Fruit fly (Drosophila melanogaster): Measurements from ENCODE around the gene timeout.

Gene timeout

dm6 chr3R:13068022-13068421 is 20.4 kb upstream of the timeout start:
- TF ChIP-seq CG17801 (GFP tag; optimal IDR thresholded peaks at IDR 0.05; ENCODE audit: partially characterized antibody) = no peak

- TF ChIP-seq CG17801 (GFP tag; optimal IDR thresholded peaks at IDR 0.05; ENCODE audit: partially characterized antibody) = no peak
Measured at dm6 chr3R:13070011-13070619, 18.3 kb upstream of the timeout start.

- no peak for TF ChIP-seq CG17801 (GFP tag; optimal IDR thresholded peaks at IDR 0.05; ENCODE audit: partially characterized antibody)
Measured at dm6 chr3R:13072052-13072451, 16.4 kb upstream of the timeout start.

DNA sequence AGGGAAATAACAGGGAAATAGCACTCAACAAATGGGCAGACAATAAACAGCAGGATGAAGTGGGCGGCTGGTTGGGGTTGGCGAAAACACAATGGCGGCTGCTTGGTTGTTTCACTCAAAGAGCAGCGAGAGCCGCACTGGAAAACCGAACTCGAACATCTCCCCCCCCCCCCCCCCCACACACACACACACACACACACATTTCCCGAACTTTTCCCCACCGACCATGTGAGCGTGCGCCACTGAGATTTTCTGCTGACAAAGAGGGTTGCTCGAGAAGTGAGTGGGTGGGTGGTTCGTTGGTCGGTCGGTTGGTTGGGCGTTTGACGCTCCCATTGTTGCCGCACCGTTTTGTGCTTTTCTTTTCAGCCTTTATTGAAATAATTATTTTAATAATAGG is 15.3 kb upstream of the timeout start:
- TF ChIP-seq CG17801 (GFP tag; optimal IDR thresholded peaks at IDR 0.05; ENCODE audit: partially characterized antibody) = no peak

DNA sequence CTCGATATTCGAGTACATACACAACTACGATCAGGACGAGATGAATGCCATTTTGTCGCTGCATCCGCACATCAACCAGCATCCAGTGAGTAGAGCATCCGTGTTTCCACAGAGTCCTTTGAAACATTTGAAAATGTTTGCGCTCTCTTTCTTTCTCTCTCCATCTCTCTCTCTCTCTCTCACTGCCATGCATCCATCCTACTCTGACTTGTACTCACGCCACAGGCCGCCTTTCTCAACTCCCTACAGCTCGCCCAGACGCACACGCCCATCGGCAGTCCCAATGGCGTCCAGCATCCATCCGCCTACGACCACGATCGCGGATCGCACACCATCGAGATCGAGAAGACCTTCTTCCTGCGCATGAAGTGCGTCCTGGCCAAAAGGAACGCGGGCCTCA is 13.9 kb upstream of the timeout start:
- TF ChIP-seq CG17801 (GFP tag; optimal IDR thresholded peaks at IDR 0.05; ENCODE audit: partially characterized antibody) = no peak

- no peak for TF ChIP-seq CG17801 (GFP tag; optimal IDR thresholded peaks at IDR 0.05; ENCODE audit: partially characterized antibody)
Measured at dm6 chr3R:13075728-13076127, 12.7 kb upstream of the timeout start.

- no peak for TF ChIP-seq CG17801 (GFP tag; optimal IDR thresholded peaks at IDR 0.05; ENCODE audit: partially characterized antibody)
Measured at dm6 chr3R:13077262-13077661, 11.2 kb upstream of the timeout start.

dm6 chr3R:13078263-13078662 is 10.2 kb upstream of the timeout start:
- peak; percentile 0 for TF ChIP-seq CG17801 (GFP tag; optimal IDR thresholded peaks at IDR 0.05; ENCODE audit: partially characterized antibody)

- no peak for TF ChIP-seq CG17801 (GFP tag; optimal IDR thresholded peaks at IDR 0.05; ENCODE audit: partially characterized antibody)
Measured at dm6 chr3R:13082382-13082781, 6.1 kb upstream of the timeout start.

DNA sequence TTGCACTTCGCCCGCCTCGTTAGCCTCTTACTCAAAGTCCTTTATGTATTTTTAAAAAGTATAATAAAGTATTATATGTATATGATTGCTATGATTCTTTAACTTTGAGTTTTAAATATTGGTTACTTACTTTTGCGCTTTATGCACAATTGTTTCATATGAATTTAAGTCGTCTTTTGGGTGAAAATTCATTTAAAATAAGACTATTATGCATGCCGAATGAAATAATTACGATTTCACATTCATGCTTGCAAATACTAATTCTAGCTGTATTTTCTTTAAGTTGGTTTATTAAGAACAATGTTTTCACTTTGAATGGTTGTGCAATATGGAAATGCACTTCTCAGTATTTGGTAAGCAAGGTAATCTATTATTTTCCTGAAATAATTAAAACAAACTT is 2.5 kb upstream of the timeout start, which contains the start of gene CG43063:
Gene CG43063, plus strand, starts transcription at position 301 of the 400 bp plus-strand sequence.
- TF ChIP-seq CG17801 (GFP tag; optimal IDR thresholded peaks at IDR 0.05; ENCODE audit: partially characterized antibody) = no peak

DNA sequence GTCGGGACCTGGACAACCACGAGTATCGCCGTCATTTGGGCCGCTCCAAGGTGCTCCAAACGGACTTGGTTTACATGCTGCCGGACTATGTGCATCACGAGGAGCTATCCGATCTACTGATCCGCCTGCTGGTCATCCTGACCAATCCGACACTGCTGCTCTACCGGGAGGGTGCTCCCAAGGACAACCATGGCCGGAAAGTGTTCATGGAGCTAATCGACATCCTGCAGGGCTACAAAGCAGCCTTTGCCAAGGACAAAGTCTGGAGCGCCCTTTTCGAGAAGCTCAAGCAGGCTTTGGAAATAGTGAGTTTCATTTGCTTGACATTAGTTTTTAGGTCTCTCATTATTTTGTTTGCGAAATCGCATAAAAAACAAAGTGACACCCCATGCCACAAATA is 491 bp downstream of the timeout start, which contains the start of gene CG34308:
Gene CG34308, plus strand, starts transcription at position 301 of the 400 bp plus-strand sequence.
- no peak for TF ChIP-seq CG17801 (GFP tag; optimal IDR thresholded peaks at IDR 0.05; ENCODE audit: partially characterized antibody)

dm6 chr3R:13091666-13092065 is 3.2 kb downstream of the timeout start:
- TF ChIP-seq CG17801 (GFP tag; optimal IDR thresholded peaks at IDR 0.05; ENCODE audit: partially characterized antibody) = no peak

dm6 chr3R:13117711-13118110 is 29.3 kb downstream of the timeout start:
- TF ChIP-seq CG17801 (GFP tag; optimal IDR thresholded peaks at IDR 0.05; ENCODE audit: partially characterized antibody) = no peak

- TF ChIP-seq CG17801 (GFP tag; optimal IDR thresholded peaks at IDR 0.05; ENCODE audit: partially characterized antibody) = no peak
Measured at dm6 chr3R:13128932-13129331, 40.5 kb downstream of the timeout start.

- no peak for TF ChIP-seq CG17801 (GFP tag; optimal IDR thresholded peaks at IDR 0.05; ENCODE audit: partially characterized antibody)
Measured at dm6 chr3R:13138120-13138519, 49.7 kb downstream of the timeout start.

- no peak for TF ChIP-seq CG17801 (GFP tag; optimal IDR thresholded peaks at IDR 0.05; ENCODE audit: partially characterized antibody)
Measured at dm6 chr3R:13155587-13155986, 67.1 kb downstream of the timeout start, which contains the start of gene 2mit. 2mit (minus strand) TSS chr3R:13155687.

DNA sequence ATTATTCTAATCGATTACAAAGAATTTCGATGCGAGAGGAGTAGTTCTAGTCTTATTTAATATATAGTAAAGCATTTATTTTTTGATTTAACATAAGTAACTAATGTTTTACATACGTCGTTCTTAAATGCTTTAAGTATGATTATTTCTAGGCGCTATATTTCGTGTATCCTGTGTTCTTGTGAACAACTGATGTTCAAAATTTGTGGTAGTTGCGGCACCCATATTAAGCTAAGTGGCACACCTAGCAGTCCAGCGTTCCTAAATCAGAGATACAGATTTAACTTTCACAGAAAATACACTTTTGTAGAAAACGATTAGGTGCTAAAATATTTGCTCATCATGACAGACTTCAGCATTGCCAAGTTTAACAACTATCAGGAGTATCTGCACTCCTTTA is 92.6 kb downstream of the timeout start, which contains the start of gene CG8138:
Gene CG8138, plus strand, starts transcription at position 301 of the 400 bp plus-strand sequence.
- no peak for TF ChIP-seq CG17801 (GFP tag; optimal IDR thresholded peaks at IDR 0.05; ENCODE audit: partially characterized antibody)

Data from ovary, adult (tissue).